Worm (Caenorhabditis elegans) whole organism, midembryonic: ENCODE data around the gene idpp-15.

ENCODE experiments used
- cog-1 ChIP-seq: sonication (generic microtip); optimal IDR thresholded peaks from 2 replicates; lab custom pipeline; 2016; ENCODE audit warnings: missing genetic modification characterization, missing compliant biosample characterization
- med-1 ChIP-seq: sonication (generic microtip); optimal IDR thresholded peaks from 2 replicates; lab custom pipeline; 2017; ENCODE audit warnings: missing genetic modification characterization, mild to moderate bottlenecking, missing compliant biosample characterization, antibody characterized with exemption, missing genetic modification reagents; ENCODE audit not compliant: insufficient read depth
- ref-1 ChIP-seq: fragments of 200-800 bp; sonication (Bioruptor generic); conservative IDR thresholded peaks from 2 replicates; pipeline ENCODE4 v1.3.6; 2022; ENCODE audit warnings: missing genetic modification reagents, missing genetic modification characterization, missing compliant biosample characterization
- tab-1 ChIP-seq: fragments of 200-800 bp; sonication (Bioruptor generic); IDR thresholded peaks from 2 replicates; pipeline ENCODE4 v1.3.6; 2022; ENCODE audit warnings: missing genetic modification characterization, missing compliant biosample characterization
- ztf-29 ChIP-seq: fragments of 200-800 bp; sonication (Bioruptor generic); IDR thresholded peaks from 2 replicates; pipeline ENCODE4 v1.3.6; 2022; ENCODE audit warnings: missing genetic modification reagents, missing genetic modification characterization, missing compliant biosample characterization

ce11 chrIII:8564372-8564771 lies 39.5 kb downstream of the idpp-15 start:
- no peak for TF ChIP-seq ref-1 (GFP tag; lab: Robert Waterston, UW)
- no peak for TF ChIP-seq med-1 (GFP tag; lab: Kevin White, UChicago)
- TF ChIP-seq tab-1 = no peak
- TF ChIP-seq cog-1 (tag; lab: Kevin White, UChicago) = no peak
- no peak for TF ChIP-seq ztf-29 (GFP tag; lab: Robert Waterston, UW)
